Fruit fly (Drosophila melanogaster) whole organism, pupa: ENCODE data around the gene Cpr67Fa1.

ENCODE experiments used
- CG10348 ChIP-seq: fragments of 200-800 bp; sonication (Bioruptor generic); IDR thresholded peaks from 2 replicates; pipeline ENCODE4 v1.3.6; 2022; ENCODE audit warnings: missing biosample characterization, missing genetic modification characterization
- CG12605 ChIP-seq: fragments of 200-800 bp; sonication (Bioruptor generic); IDR thresholded peaks from 2 replicates; pipeline ENCODE4 v1.3.6; 2022; ENCODE audit warnings: missing biosample characterization, missing genetic modification characterization
- CG13204 ChIP-seq: fragments of 200-800 bp; sonication (Bioruptor generic); optimal IDR thresholded peaks from 2 replicates; lab custom pipeline; 2018; ENCODE audit warnings: missing biosample characterization, mild to moderate bottlenecking, missing genetic modification characterization, moderate library complexity
- CG14655 ChIP-seq: fragments of 200-800 bp; sonication (Bioruptor generic); optimal IDR thresholded peaks from 3 replicates; lab custom pipeline; 2017; ENCODE audit warnings: mild to moderate bottlenecking, missing biosample characterization, missing genetic modification reagents, missing genetic modification characterization
- CG15710 ChIP-seq: fragments of 200-800 bp; sonication (Bioruptor generic); optimal IDR thresholded peaks from 2 replicates; lab custom pipeline; 2018; ENCODE audit warnings: missing biosample characterization, mild to moderate bottlenecking, missing genetic modification characterization, moderate library complexity
- CG17806 ChIP-seq: fragments of 200-800 bp; sonication (Bioruptor generic); optimal IDR thresholded peaks from 2 replicates; lab custom pipeline; 2018; ENCODE audit warnings: missing biosample characterization, mild to moderate bottlenecking, missing genetic modification characterization, moderate library complexity
- CG32121 ChIP-seq: fragments of 200-800 bp; sonication (Bioruptor generic); IDR thresholded peaks from 2 replicates; pipeline ENCODE4 v1.3.6; 2022; ENCODE audit warnings: missing biosample characterization, missing genetic modification characterization
- CG34367 ChIP-seq: fragments of 200-800 bp; sonication (Bioruptor generic); optimal IDR thresholded peaks from 2 replicates; lab custom pipeline; 2018; ENCODE audit warnings: missing biosample characterization, mild to moderate bottlenecking, missing genetic modification characterization
- CG4496 ChIP-seq: fragments of 200-800 bp; sonication (Bioruptor generic); IDR thresholded peaks from 3 replicates; pipeline ENCODE4 v1.3.6; 2022; ENCODE audit warnings: missing biosample characterization, missing genetic modification characterization
- CG8159 ChIP-seq: fragments of 200-800 bp; sonication (Bioruptor generic); optimal IDR thresholded peaks from 3 replicates; lab custom pipeline; 2018; ENCODE audit warnings: missing biosample characterization, mild to moderate bottlenecking, missing genetic modification characterization, moderate library complexity
- CG8301 ChIP-seq: fragments of 200-800 bp; sonication (Bioruptor generic); optimal IDR thresholded peaks from 2 replicates; lab custom pipeline; 2018; ENCODE audit warnings: missing biosample characterization, mild to moderate bottlenecking, missing genetic modification characterization
- CG9948 ChIP-seq: fragments of 200-800 bp; sonication (Bioruptor generic); optimal IDR thresholded peaks from 2 replicates; lab custom pipeline; 2018; ENCODE audit warnings: missing biosample characterization, mild to moderate bottlenecking, missing genetic modification characterization, moderate library complexity
- D1 ChIP-seq: fragments of 200-800 bp; sonication (Bioruptor generic); optimal IDR thresholded peaks from 2 replicates; lab custom pipeline; 2018; ENCODE audit warnings: missing biosample characterization, mild to moderate bottlenecking, missing genetic modification characterization, moderate library complexity
- EcR ChIP-seq: fragments of 200-800 bp; sonication (Bioruptor generic); optimal IDR thresholded peaks from 3 replicates; lab custom pipeline; 2019; ENCODE audit warnings: missing biosample characterization, missing genetic modification characterization, mild to moderate bottlenecking, moderate library complexity, missing genetic modification reagents
- Ets98B ChIP-seq: fragments of 200-800 bp; sonication (Bioruptor generic); IDR thresholded peaks from 2 replicates; pipeline ENCODE4 v1.3.6; 2022; ENCODE audit warnings: missing biosample characterization, missing genetic modification characterization
- Pif1A ChIP-seq: fragments of 200-800 bp; sonication (Bioruptor generic); optimal IDR thresholded peaks from 3 replicates; lab custom pipeline; 2016; ENCODE audit warnings: missing biosample characterization, missing genetic modification characterization
- Pif1B ChIP-seq: fragments of 200-800 bp; sonication (Bioruptor generic); optimal IDR thresholded peaks from 3 replicates; lab custom pipeline; 2016; ENCODE audit warnings: missing biosample characterization, missing genetic modification characterization
- Snoo ChIP-seq: fragments of 200-800 bp; sonication (Bioruptor generic); optimal IDR thresholded peaks from 3 replicates; lab custom pipeline; 2017; ENCODE audit warnings: missing biosample characterization, mild to moderate bottlenecking, missing genetic modification characterization, inconsistent platforms
- fd96Ca ChIP-seq: fragments of 200-800 bp; sonication (Bioruptor generic); IDR thresholded peaks from 3 replicates; pipeline ENCODE4 v1.3.6; 2022; ENCODE audit warnings: missing biosample characterization, missing genetic modification characterization
- gl ChIP-seq: fragments of 200-800 bp; sonication (Bioruptor generic); optimal IDR thresholded peaks from 2 replicates; lab custom pipeline; 2018; ENCODE audit warnings: missing biosample characterization, mild to moderate bottlenecking, missing genetic modification characterization
- rn ChIP-seq: fragments of 200-800 bp; sonication (Bioruptor generic); IDR thresholded peaks from 2 replicates; pipeline ENCODE4 v1.3.6; 2022; ENCODE audit warnings: missing biosample characterization, missing genetic modification characterization

Gene Cpr67Fa1

DNA sequence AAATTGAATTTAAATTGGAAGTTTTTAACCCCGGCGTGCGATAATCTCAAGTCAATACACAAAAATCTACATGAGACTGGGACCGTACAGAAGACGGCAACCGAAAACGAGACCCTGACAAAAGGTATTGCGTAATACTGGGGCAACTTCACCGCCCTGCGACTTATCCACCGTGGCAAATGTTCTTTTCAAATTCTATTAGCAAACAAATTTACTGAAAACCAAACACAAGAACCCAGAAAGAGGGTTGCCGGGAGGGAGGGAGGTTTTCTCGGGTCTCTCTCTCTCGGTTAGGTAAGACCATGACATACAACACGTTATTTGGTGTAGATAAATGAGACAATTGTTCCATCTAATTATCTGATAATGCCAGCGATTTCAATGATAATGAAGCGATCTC lies 44.0 kb upstream of the Cpr67Fa1 start:
- TF ChIP-seq CG8301 (no peak), CG12605 (GFP tag; lab: Robert Waterston, UW) (no peak), CG8159 (tag; lab: Kevin White, UChicago) (no peak), CG10348 (GFP tag; lab: Robert Waterston, UW) (no peak), D1 (tag; lab: Kevin White, UChicago) (no peak), Snoo (tag; lab: Kevin White, UChicago) (no peak), CG34367 (tag; lab: Kevin White, UChicago) (no peak), CG9948 (tag; lab: Kevin White, UChicago) (no peak), Pif1A (GFP tag; lab: Kevin White, UChicago) (no peak), Ets98B (GFP tag; lab: Robert Waterston, UW) (no peak), gl (no peak), rn (GFP tag; lab: Robert Waterston, UW) (no peak), CG32121 (GFP tag; lab: Robert Waterston, UW) (no peak)

dm6 chr3L:10847790-10848492 lies 41.8 kb upstream of the Cpr67Fa1 start:
- no peak for TF ChIP-seq Snoo (tag; lab: Kevin White, UChicago)
- peak; percentile 40 for TF ChIP-seq CG34367 (tag; lab: Kevin White, UChicago)
- TF ChIP-seq D1 (tag; lab: Kevin White, UChicago), result peak; percentile 40
- TF ChIP-seq CG4496, result 0 out of 3 replicates have a peak, but pooled peaks have one; percentile 11
- TF ChIP-seq Pif1A (GFP tag; lab: Kevin White, UChicago), result peak; percentile 38
- peak; percentile 17 for TF ChIP-seq Pif1B (GFP tag; lab: Kevin White, UChicago)
- peak; percentile 59 for TF ChIP-seq CG17806 (tag; lab: Kevin White, UChicago)
- TF ChIP-seq CG8159 (tag; lab: Kevin White, UChicago), result peak; percentile 68
- TF ChIP-seq CG8301, result peak; percentile 4
- TF ChIP-seq CG9948 (tag; lab: Kevin White, UChicago), result peak; percentile 51
- TF ChIP-seq EcR, result peak; percentile 52
- TF ChIP-seq CG14655 (GFP tag; lab: Kevin White, UChicago), result peak; percentile 49
- TF ChIP-seq CG12605 (GFP tag; lab: Robert Waterston, UW), result no peak
- TF ChIP-seq CG13204 (GFP tag; lab: Kevin White, UChicago), result no peak
- TF ChIP-seq CG15710 (tag; lab: Kevin White, UChicago), result peak; percentile 68
- TF ChIP-seq CG10348 (GFP tag; lab: Robert Waterston, UW), result no peak

DNA sequence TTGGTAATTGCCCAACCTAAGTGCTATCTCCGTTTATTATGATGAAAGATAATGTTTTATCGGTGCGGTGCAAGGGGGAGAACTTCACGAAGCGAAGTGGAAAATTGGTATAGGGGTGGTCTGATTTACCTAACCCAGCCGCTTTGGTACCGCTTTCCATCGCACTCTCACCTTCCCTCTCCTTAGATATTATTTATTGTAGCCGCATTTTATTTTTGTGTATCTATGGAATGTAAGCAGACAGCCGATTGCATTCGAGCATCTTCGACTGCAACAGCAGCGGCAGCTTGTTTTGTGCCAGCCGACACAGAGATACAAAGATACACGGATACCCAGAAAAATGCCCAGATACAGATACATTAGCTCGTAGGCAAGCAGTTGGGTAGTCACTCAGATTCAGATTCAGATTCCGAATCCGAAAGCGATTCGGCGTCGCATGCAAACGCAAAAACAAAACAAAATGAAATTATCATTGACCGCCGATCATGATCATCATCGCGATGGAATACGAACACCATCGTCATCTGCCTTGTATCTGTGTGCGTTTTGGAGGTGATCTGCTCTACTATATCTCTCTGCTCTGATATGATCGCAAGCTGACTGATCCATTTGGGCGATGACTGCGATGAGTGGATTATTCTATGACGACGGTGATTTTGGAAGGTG lies 40.9 kb upstream of the Cpr67Fa1 start:
- TF ChIP-seq CG32121 (GFP tag; lab: Robert Waterston, UW) (0 out of 2 replicates have a peak, but pooled peaks have one; percentile 29), gl (no peak), D1 (tag; lab: Kevin White, UChicago) (no peak), CG10348 (GFP tag; lab: Robert Waterston, UW) (no peak), CG34367 (tag; lab: Kevin White, UChicago) (no peak), CG15710 (tag; lab: Kevin White, UChicago) (no peak), EcR (no peak)
- TF ChIP-seq, all 21 proteins: peak for 1

DNA sequence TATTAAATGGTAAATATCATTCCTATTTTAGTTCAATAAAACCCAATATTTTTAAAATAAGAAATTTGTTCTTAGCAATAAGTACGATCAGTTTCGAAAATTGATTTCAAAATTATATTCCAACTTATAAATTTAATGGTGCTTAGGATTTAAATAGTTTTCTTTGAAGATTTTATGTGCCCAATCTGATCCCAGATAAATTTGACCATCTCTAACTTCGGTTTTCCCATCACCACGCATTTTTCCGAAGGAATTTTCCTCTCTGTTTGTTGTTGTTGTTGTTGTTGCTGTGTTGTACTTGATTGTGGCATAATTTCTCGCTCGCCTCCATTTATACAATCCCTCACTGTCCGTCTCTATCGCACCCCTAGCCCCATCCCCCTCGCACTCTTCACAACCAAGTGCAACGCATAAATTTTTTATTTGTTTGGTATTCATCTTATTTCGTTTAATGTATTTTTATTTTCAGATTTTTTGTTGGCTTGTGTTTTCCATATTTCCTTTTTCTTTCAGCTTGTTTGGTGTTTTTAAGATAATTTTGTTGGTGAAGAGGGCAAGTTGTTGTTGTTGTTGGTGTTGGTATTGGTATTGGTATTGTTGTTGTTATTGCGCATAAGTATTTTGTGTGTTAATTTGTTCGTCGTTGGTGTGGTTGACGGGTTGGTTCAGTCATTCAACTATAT lies 40.0 kb upstream of the Cpr67Fa1 start:
- TF ChIP-seq CG10348 (GFP tag; lab: Robert Waterston, UW) (no peak), fd96Ca (GFP tag; lab: Robert Waterston, UW) (peak; percentile 19; the same call in 1 of the 3 replicates), rn (GFP tag; lab: Robert Waterston, UW) (no peak), D1 (tag; lab: Kevin White, UChicago) (no peak), CG9948 (tag; lab: Kevin White, UChicago) (no peak), CG8159 (tag; lab: Kevin White, UChicago) (no peak), CG4496 (0 out of 3 replicates have a peak, but pooled peaks have one; percentile 7), Snoo (tag; lab: Kevin White, UChicago) (no peak), CG12605 (GFP tag; lab: Robert Waterston, UW) (no peak), gl (no peak), Pif1A (GFP tag; lab: Kevin White, UChicago) (no peak), EcR (peak; percentile 40), CG32121 (GFP tag; lab: Robert Waterston, UW) (peak; percentile 48; the same call in 1 of the 2 replicates), CG14655 (GFP tag; lab: Kevin White, UChicago) (no peak), CG34367 (tag; lab: Kevin White, UChicago) (no peak), Ets98B (GFP tag; lab: Robert Waterston, UW) (no peak), CG15710 (tag; lab: Kevin White, UChicago) (no peak), CG8301 (no peak), CG17806 (tag; lab: Kevin White, UChicago) (peak; percentile 32), CG13204 (GFP tag; lab: Kevin White, UChicago) (no peak), Pif1B (GFP tag; lab: Kevin White, UChicago) (no peak)
- TF ChIP-seq, all 21 proteins: peak for 5
